Fruit fly (Drosophila melanogaster) whole organism, embryonic: ENCODE measurements around the gene stck.

Source experiments
- Abd-B ChIP-seq: fragments of 200-800 bp; sonication (Bioruptor generic); optimal IDR thresholded peaks from 2 replicates; lab custom pipeline; 2018; ENCODE audit warnings: missing biosample characterization, mild to moderate bottlenecking, missing genetic modification characterization, moderate library complexity
- Asciz ChIP-seq: fragments of 200-800 bp; sonication (Bioruptor generic); optimal IDR thresholded peaks from 2 replicates; lab custom pipeline; 2017; ENCODE audit warnings: missing biosample characterization, mild to moderate bottlenecking, missing genetic modification characterization, missing genetic modification reagents
- B-H1 ChIP-seq: fragments of 200-800 bp; sonication (Bioruptor generic); IDR thresholded peaks from 3 replicates; pipeline ENCODE4 v1.3.6; 2022; ENCODE audit warnings: missing biosample characterization, missing genetic modification characterization
- Bdp1 ChIP-seq: fragments of 200-800 bp; sonication (Bioruptor generic); optimal IDR thresholded peaks from 3 replicates; lab custom pipeline; 2016; ENCODE audit warnings: missing biosample characterization, missing genetic modification characterization
- CG10209 ChIP-seq: fragments of 200-800 bp; sonication (Bioruptor generic); optimal IDR thresholded peaks from 3 replicates; lab custom pipeline; 2017; ENCODE audit warnings: missing biosample characterization, mild to moderate bottlenecking, missing genetic modification characterization, missing genetic modification reagents
- CG12769 ChIP-seq: fragments of 200-800 bp; sonication (Bioruptor generic); optimal IDR thresholded peaks from 2 replicates; lab custom pipeline; 2019; ENCODE audit warnings: missing biosample characterization, mild to moderate bottlenecking, missing genetic modification characterization, moderate library complexity
- CG14050 ChIP-seq: fragments of 200-800 bp; sonication (Bioruptor generic); IDR thresholded peaks from 3 replicates; pipeline ENCODE4 v1.3.6; 2022; ENCODE audit warnings: missing biosample characterization, missing genetic modification characterization
- CG18619 ChIP-seq: fragments of 200-800 bp; sonication (Bioruptor generic); optimal IDR thresholded peaks from 3 replicates; lab custom pipeline; 2017; ENCODE audit warnings: missing biosample characterization, mild to moderate bottlenecking, missing genetic modification characterization
- CG43689 ChIP-seq: fragments of 200-800 bp; sonication (Bioruptor generic); IDR thresholded peaks from 2 replicates; pipeline ENCODE4 v1.3.6; 2022; ENCODE audit warnings: missing biosample characterization, missing genetic modification characterization
- CG5953 ChIP-seq: fragments of 200-800 bp; sonication (Bioruptor generic); IDR thresholded peaks from 2 replicates; pipeline ENCODE4 v1.3.6; 2022; ENCODE audit warnings: missing biosample characterization, missing genetic modification characterization
- CG6791 ChIP-seq: fragments of 200-800 bp; sonication (Bioruptor generic); IDR thresholded peaks from 3 replicates; pipeline ENCODE4 v1.3.6; 2022; ENCODE audit warnings: missing biosample characterization, missing genetic modification characterization; ENCODE audit not compliant: partially characterized antibody
- CG6813 ChIP-seq: fragments of 200-800 bp; sonication (Bioruptor generic); optimal IDR thresholded peaks from 2 replicates; lab custom pipeline; 2017; ENCODE audit warnings: missing biosample characterization, missing genetic modification characterization, mild to moderate bottlenecking, moderate library complexity, missing genetic modification reagents
- CG7556 ChIP-seq: fragments of 200-800 bp; sonication (Bioruptor generic); optimal IDR thresholded peaks from 2 replicates; lab custom pipeline; 2017; ENCODE audit warnings: missing biosample characterization, mild to moderate bottlenecking, missing genetic modification characterization
- CG8089 ChIP-seq: fragments of 200-800 bp; sonication (Bioruptor generic); optimal IDR thresholded peaks from 3 replicates; lab custom pipeline; 2016; ENCODE audit warnings: missing biosample characterization, missing genetic modification characterization
- Chrac-16 ChIP-seq: fragments of 200-800 bp; sonication (Bioruptor generic); optimal IDR thresholded peaks from 3 replicates; lab custom pipeline; 2016; ENCODE audit warnings: missing biosample characterization, missing genetic modification characterization
- Dp ChIP-seq: fragments of 200-800 bp; sonication (Bioruptor generic); optimal IDR thresholded peaks from 2 replicates; lab custom pipeline; 2018; ENCODE audit warnings: missing biosample characterization, mild to moderate bottlenecking, missing genetic modification characterization, moderate library complexity
- Dref ChIP-seq: fragments of 200-800 bp; sonication (Bioruptor generic); IDR thresholded peaks from 2 replicates; pipeline ENCODE4 v1.3.6; 2022; ENCODE audit warnings: missing biosample characterization, missing genetic modification characterization
- E2f2 ChIP-seq: fragments of 200-800 bp; sonication (Bioruptor generic); IDR thresholded peaks from 2 replicates; pipeline ENCODE4 v1.3.6; 2022; ENCODE audit warnings: missing biosample characterization, missing genetic modification characterization
- GATAe ChIP-seq: fragments of 200-800 bp; sonication (Bioruptor generic); conservative IDR thresholded peaks from 2 replicates; pipeline ENCODE4 v1.3.6; 2022; ENCODE audit warnings: missing biosample characterization, missing genetic modification characterization
- Hr3 ChIP-seq: fragments of 200-800 bp; sonication (Bioruptor generic); optimal IDR thresholded peaks from 3 replicates; lab custom pipeline; 2016; ENCODE audit warnings: missing biosample characterization, missing genetic modification characterization
- Lim3 ChIP-seq: fragments of 200-800 bp; sonication (Bioruptor generic); IDR thresholded peaks from 2 replicates; pipeline ENCODE4 v1.3.6; 2022; ENCODE audit warnings: missing biosample characterization, missing genetic modification characterization
- Lpt ChIP-seq: fragments of >200 bp; optimal IDR thresholded peaks from 2 replicates; lab custom pipeline; 2018; ENCODE audit warnings: missing biosample characterization, missing genetic modification characterization
- MESR4 ChIP-seq: fragments of 200-800 bp; sonication (Bioruptor generic); optimal IDR thresholded peaks from 2 replicates; lab custom pipeline; 2018; ENCODE audit warnings: missing biosample characterization, mild to moderate bottlenecking, missing genetic modification characterization, moderate library complexity
- Med ChIP-seq: fragments of 200-800 bp; sonication (Bioruptor generic); peaks from one replicate; lab custom pipeline; 2016; ENCODE audit warnings: missing biosample characterization, missing genetic modification characterization, mild to moderate bottlenecking, inconsistent platforms, moderate library complexity
- Meics ChIP-seq: fragments of 200-800 bp; sonication (Bioruptor generic); optimal IDR thresholded peaks from 2 replicates; lab custom pipeline; 2017; ENCODE audit warnings: missing biosample characterization, mild to moderate bottlenecking, missing genetic modification characterization
- NC2α ChIP-seq: fragments of 200-800 bp; sonication (Bioruptor generic); optimal IDR thresholded peaks from 2 replicates; lab custom pipeline; 2016; ENCODE audit warnings: missing biosample characterization, missing genetic modification characterization
- Rx ChIP-seq: fragments of 200-800 bp; sonication (Bioruptor generic); IDR thresholded peaks from 2 replicates; pipeline ENCODE4 v1.3.6; 2022; ENCODE audit warnings: missing biosample characterization, missing genetic modification characterization
- Scr ChIP-seq: fragments of 200-800 bp; sonication (Bioruptor generic); IDR thresholded peaks from 2 replicates; pipeline ENCODE4 v1.3.6; 2022; ENCODE audit warnings: missing biosample characterization, missing genetic modification characterization; ENCODE audit not compliant: partially characterized antibody
- Xbp1 ChIP-seq: fragments of 200-800 bp; sonication (Bioruptor generic); optimal IDR thresholded peaks from 3 replicates; lab custom pipeline; 2016; ENCODE audit warnings: missing biosample characterization, mild to moderate bottlenecking, missing genetic modification characterization
- bbx ChIP-seq: fragments of 200-800 bp; sonication (Bioruptor generic); IDR thresholded peaks from 2 replicates; pipeline ENCODE4 v1.3.6; 2022; ENCODE audit warnings: missing biosample characterization, missing genetic modification characterization; ENCODE audit not compliant: partially characterized antibody
- crc ChIP-seq: fragments of 200-800 bp; sonication (Bioruptor generic); optimal IDR thresholded peaks from 2 replicates; lab custom pipeline; 2016; ENCODE audit warnings: missing biosample characterization, missing genetic modification characterization
- emc ChIP-seq: fragments of 200-800 bp; sonication (Bioruptor generic); optimal IDR thresholded peaks from 2 replicates; lab custom pipeline; 2016; ENCODE audit warnings: missing biosample characterization, missing genetic modification characterization
- fru ChIP-seq: fragments of >200 bp; optimal IDR thresholded peaks from 2 replicates; lab custom pipeline; 2017
- gce ChIP-seq: fragments of 200-800 bp; sonication (Bioruptor generic); IDR thresholded peaks from 3 replicates; pipeline ENCODE4 v1.3.6; 2022; ENCODE audit warnings: missing biosample characterization, missing genetic modification characterization
- gsb-n ChIP-seq: fragments of 200-800 bp; sonication (Bioruptor generic); optimal IDR thresholded peaks from 3 replicates; lab custom pipeline; 2018; ENCODE audit warnings: missing biosample characterization, mild to moderate bottlenecking, missing genetic modification characterization
- jing ChIP-seq: fragments of 200-800 bp; sonication (Bioruptor generic); optimal IDR thresholded peaks from 2 replicates; lab custom pipeline; 2018; ENCODE audit warnings: missing biosample characterization, mild to moderate bottlenecking, missing genetic modification characterization
- jumu ChIP-seq: fragments of 200-800 bp; sonication (Bioruptor generic); optimal IDR thresholded peaks from 3 replicates; lab custom pipeline; 2016; ENCODE audit warnings: missing biosample characterization, missing genetic modification characterization
- kay ChIP-seq: fragments of 200-800 bp; sonication (Bioruptor generic); optimal IDR thresholded peaks from 2 replicates; lab custom pipeline; 2016; ENCODE audit warnings: missing biosample characterization, missing genetic modification characterization
- lmd ChIP-seq: fragments of 200-800 bp; sonication (Bioruptor generic); IDR thresholded peaks from 2 replicates; pipeline ENCODE4 v1.3.6; 2022; ENCODE audit warnings: missing biosample characterization, missing genetic modification characterization
- lov ChIP-seq, 2 experiments: fragments of 200-800 bp in 1 of 2; fragments of >200 bp in 1 of 2; sonication (Bioruptor generic) in 1 of 2; IDR thresholded peaks in 1 of 2; optimal IDR thresholded peaks in 1 of 2; 2 replicates in 1 of 2; 3 replicates in 1 of 2; pipeline versions ENCODE4 v1.3.6 to Lab custom; 2017 to 2022; ENCODE audit warnings: missing biosample characterization in 1 of 2, missing genetic modification characterization in 1 of 2
- nmo ChIP-seq: fragments of 200-800 bp; sonication (Bioruptor generic); optimal IDR thresholded peaks from 2 replicates; lab custom pipeline; 2018; ENCODE audit warnings: missing biosample characterization, mild to moderate bottlenecking, missing genetic modification characterization, moderate library complexity
- onecut ChIP-seq: fragments of 200-800 bp; sonication (Bioruptor generic); IDR thresholded peaks from 2 replicates; pipeline ENCODE4 v1.3.6; 2022; ENCODE audit warnings: missing biosample characterization, missing genetic modification characterization
- pb ChIP-seq: fragments of 200-800 bp; sonication (Bioruptor generic); optimal IDR thresholded peaks from 3 replicates; lab custom pipeline; 2016; ENCODE audit warnings: missing biosample characterization, missing genetic modification characterization
- pita ChIP-seq: fragments of 200-800 bp; sonication (Bioruptor generic); optimal IDR thresholded peaks from 2 replicates; lab custom pipeline; 2017; ENCODE audit warnings: missing biosample characterization, mild to moderate bottlenecking, missing genetic modification characterization
- sc ChIP-seq, 3 experiments: fragments of >200 bp in 2 of 3; fragments of 200-800 bp in 1 of 3; sonication (Bioruptor generic) in 1 of 3; optimal IDR thresholded peaks; 2 replicates in 2 of 3; 3 replicates in 1 of 3; lab custom pipeline; 2017; ENCODE audit warnings: mild to moderate bottlenecking in 1 of 3, missing biosample characterization in 1 of 3, missing genetic modification characterization in 1 of 3, missing genetic modification reagents in 1 of 3
- so ChIP-seq: fragments of 200-800 bp; sonication (Bioruptor generic); IDR thresholded peaks from 3 replicates; pipeline ENCODE4 v1.3.6; 2022; ENCODE audit warnings: missing biosample characterization, missing genetic modification characterization
- tup ChIP-seq: fragments of 200-800 bp; sonication (Bioruptor generic); optimal IDR thresholded peaks from 2 replicates; lab custom pipeline; 2016; ENCODE audit warnings: missing biosample characterization, mild to moderate bottlenecking, missing genetic modification characterization, moderate library complexity
- zen2 ChIP-seq: fragments of 200-800 bp; sonication (Bioruptor generic); IDR thresholded peaks from 3 replicates; pipeline ENCODE4 v1.3.6; 2022; ENCODE audit warnings: missing biosample characterization, missing genetic modification characterization; ENCODE audit not compliant: partially characterized antibody

stck gene

DNA sequence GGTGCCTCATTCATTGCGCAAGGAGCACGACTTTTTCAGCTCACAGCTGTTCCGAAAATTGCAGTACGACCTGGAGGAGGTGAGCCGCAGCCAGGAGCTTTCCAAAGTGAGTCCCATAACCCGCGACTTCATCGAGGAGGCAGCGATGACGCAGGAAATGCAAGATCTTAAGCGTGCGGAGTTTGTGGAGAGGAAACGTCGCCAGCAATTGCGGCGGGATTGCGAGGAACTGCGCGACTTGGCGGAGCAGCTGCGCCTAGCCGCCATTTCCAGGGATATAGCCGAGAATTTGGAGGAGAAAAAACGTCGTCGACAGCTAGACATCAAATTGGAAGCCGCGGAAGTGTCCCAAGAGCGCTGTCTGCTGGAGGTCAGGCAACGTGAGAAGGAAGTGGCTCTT, 8.9 kb upstream of the stck start (continued):
- TF ChIP-seq Lim3 (GFP tag; lab: Robert Waterston, UW) (no peak), gsb-n (tag; lab: Kevin White, UChicago) (no peak)

- no peak for TF ChIP-seq fru
- no peak for TF ChIP-seq CG6791 (GFP tag; lab: Robert Waterston, UW)
- TF ChIP-seq crc (GFP tag; lab: Kevin White, UChicago) = no peak
- no peak for TF ChIP-seq Hr3 (GFP tag; lab: Kevin White, UChicago)
- peak; percentile 34 for TF ChIP-seq Med (GFP tag; lab: Kevin White, UChicago)
- peak; percentile 71 for TF ChIP-seq Dp
- peak; percentile 28 for TF ChIP-seq MESR4 (GFP tag; lab: Kevin White, UChicago)
- peak; percentile 21 for TF ChIP-seq kay (GFP tag; lab: Kevin White, UChicago)
- TF ChIP-seq lov (optimal IDR thresholded peaks at IDR 0.05; lab: Kevin White, UChicago) = no peak
- no peak for TF ChIP-seq lov (GFP tag; IDR thresholded peaks at IDR 0.05; lab: Robert Waterston, UW)
- no peak for TF ChIP-seq Meics (GFP tag; lab: Kevin White, UChicago)
- peak; percentile 41 for TF ChIP-seq Dref
- no peak for TF ChIP-seq CG10209 (GFP tag; lab: Kevin White, UChicago)
- peak; percentile 17 for TF ChIP-seq CG18619 (GFP tag; lab: Kevin White, UChicago)
- TF ChIP-seq E2f2 (GFP tag; lab: Robert Waterston, UW) = peak; percentile 81
- no peak for TF ChIP-seq Rx
- TF ChIP-seq Xbp1 (GFP tag; lab: Kevin White, UChicago) = peak; percentile 89
- TF ChIP-seq bbx (GFP tag; lab: Robert Waterston, UW) = peak; percentile 13; the same call in 1 of the 2 replicates
- TF ChIP-seq CG8089 (GFP tag; lab: Kevin White, UChicago) = no peak
- TF ChIP-seq Bdp1 (GFP tag; lab: Kevin White, UChicago) = no peak
- no peak for TF ChIP-seq CG43689 (GFP tag; lab: Robert Waterston, UW)
- no peak for TF ChIP-seq Abd-B (GFP tag; lab: Kevin White, UChicago)
Measured at dm6 chr3R:8349106-8349448, 7.7 kb upstream of the stck start.

- TF ChIP-seq gce (no peak), B-H1 (GFP tag; lab: Robert Waterston, UW) (no peak), pita (GFP tag; lab: Kevin White, UChicago) (no peak), pb (GFP tag; lab: Kevin White, UChicago) (no peak), onecut (GFP tag; lab: Robert Waterston, UW) (no peak), sc (optimal IDR thresholded peaks at IDR 0.05; lab: Kevin White, UChicago) (no peak), sc (GFP tag; optimal IDR thresholded peaks at IDR 0.05; lab: Kevin White, UChicago) (no peak), so (GFP tag; lab: Robert Waterston, UW) (no peak), lmd (GFP tag; lab: Robert Waterston, UW) (no peak), Lpt (GFP tag; lab: Kevin White, UChicago) (no peak), tup (GFP tag; lab: Kevin White, UChicago) (no peak), Asciz (GFP tag; lab: Kevin White, UChicago) (no peak), emc (GFP tag; lab: Kevin White, UChicago) (no peak), nmo (GFP tag; lab: Kevin White, UChicago) (peak; percentile 70), zen2 (no peak), CG5953 (GFP tag; lab: Robert Waterston, UW) (no peak), GATAe (GFP tag; lab: Robert Waterston, UW) (no peak), NC2α (GFP tag; lab: Kevin White, UChicago) (no peak), jumu (no peak), Scr (GFP tag; lab: Robert Waterston, UW) (peak; percentile 77), Chrac-16 (GFP tag; lab: Kevin White, UChicago) (no peak), CG12769 (tag; lab: Kevin White, UChicago) (no peak), jing (no peak), CG6813 (GFP tag; lab: Kevin White, UChicago) (no peak), CG7556 (GFP tag; lab: Kevin White, UChicago) (no peak), CG14050 (GFP tag; lab: Robert Waterston, UW) (no peak)
Measured at dm6 chr3R:8349449-8350115, 7.2 kb upstream of the stck start, which contains the start of gene Atg13. Gene Atg13, plus strand, starts transcription at chr3R:8349815.
